Worm (Caenorhabditis elegans): ENCODE measurements around the gene irld-52.

DNA sequence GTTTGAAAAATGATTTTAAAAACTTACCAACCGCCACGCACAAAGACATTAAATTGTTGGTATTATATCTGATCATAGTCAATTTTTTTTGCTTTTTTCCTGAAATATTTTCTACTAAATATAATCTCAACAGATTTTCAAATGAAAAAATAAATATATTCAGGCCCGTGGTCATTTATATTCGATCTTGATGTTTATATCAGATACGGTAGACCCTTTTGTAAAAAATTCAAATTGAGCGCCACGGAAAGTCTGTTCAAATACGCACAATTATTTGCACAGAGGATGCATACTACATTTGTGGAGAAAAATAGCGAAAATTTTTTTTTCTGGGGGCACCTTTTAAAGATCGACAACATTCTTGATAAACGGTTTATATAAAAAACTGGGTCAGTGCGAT is 12.9 kb downstream of the irld-52 start, which contains the start of gene T26E4.4:
- TF ChIP-seq F49E8.2 (tag; optimal IDR thresholded peaks at IDR 0.05; ENCODE audit: insufficient read depth) (no peak), aptf-3 (GFP tag; IDR thresholded peaks at IDR 0.05) (no peak), pha-4 (tag; optimal IDR thresholded peaks at IDR 0.05) (no peak), F57A8.1 (GFP tag; optimal IDR thresholded peaks at IDR 0.05) (no peak), ets-4 (GFP tag; optimal IDR thresholded peaks at IDR 0.05) (no peak), lag-1 (GFP tag; IDR thresholded peaks at IDR 0.05) (no peak), T07F8.4 (tag; optimal IDR thresholded peaks at IDR 0.05) (no peak), lin-35 (GFP tag; optimal IDR thresholded peaks at IDR 0.05) (no peak), madf-6 (GFP tag; IDR thresholded peaks at IDR 0.05) (no peak), hmg-1.2 (GFP tag; IDR thresholded peaks at IDR 0.05) (no peak), F39B2.1 (GFP tag; IDR thresholded peaks at IDR 0.05) (no peak), snpc-4 (GFP tag; optimal IDR thresholded peaks at IDR 0.05) (no peak), snpc-4 (tag; optimal IDR thresholded peaks at IDR 0.05) (no peak), lsy-27 (tag; optimal IDR thresholded peaks at IDR 0.05; ENCODE audit: borderline replicate concordance, insufficient read depth) (no peak), nfya-1 (tag; optimal IDR thresholded peaks at IDR 0.05; ENCODE audit: borderline replicate concordance, insufficient read depth) (no peak)
